Worm (Caenorhabditis elegans) whole organism, early embryonic: Measurements from ENCODE around the gene T16A9.5.

Source experiments
- ceh-36 ChIP-seq: sonication (generic microtip); optimal IDR thresholded peaks from 2 replicates; lab custom pipeline; 2016; ENCODE audit warnings: missing genetic modification characterization, inconsistent platforms, missing compliant biosample characterization
- ets-7 ChIP-seq: sonication (generic microtip); optimal IDR thresholded peaks from 2 replicates; lab custom pipeline; 2016; ENCODE audit warnings: missing genotype, missing genetic modification characterization, missing compliant biosample characterization
- hmbx-1 ChIP-seq: sonication (generic microtip); optimal IDR thresholded peaks from 2 replicates; lab custom pipeline; 2016; ENCODE audit warnings: mild to moderate bottlenecking, missing genetic modification characterization, missing compliant biosample characterization
- sea-1 ChIP-seq: fragments of 200-800 bp; sonication (Bioruptor generic); conservative IDR thresholded peaks from 2 replicates; pipeline ENCODE4 v1.3.6; 2022; ENCODE audit warnings: missing genetic modification characterization, missing compliant biosample characterization
- tra-4 ChIP-seq: sonication (generic microtip); optimal IDR thresholded peaks from 2 replicates; lab custom pipeline; 2017; ENCODE audit warnings: missing genetic modification characterization, missing compliant biosample characterization

DNA sequence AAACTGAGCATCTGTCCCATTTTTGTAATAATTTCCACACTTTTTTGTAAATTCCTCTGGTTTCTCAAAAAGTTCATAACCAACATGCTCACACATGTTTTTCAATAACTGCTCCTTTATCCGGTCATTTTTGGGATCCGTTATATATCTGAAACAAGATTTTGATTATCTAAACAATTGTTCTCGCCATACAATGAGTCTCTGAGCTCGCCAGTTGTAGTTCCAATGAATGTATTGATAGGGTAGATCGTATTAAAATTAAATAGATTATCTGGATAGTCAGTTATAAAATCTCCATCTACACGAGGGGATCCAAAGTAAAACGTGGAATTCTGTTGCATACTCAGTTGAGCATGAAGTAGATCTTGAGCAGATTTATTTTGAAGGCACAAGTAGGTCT is 38.4 kb downstream of the T16A9.5 start:
- no peak for TF ChIP-seq tra-4 (tag; lab: Kevin White, UChicago)
- no peak for TF ChIP-seq ets-7
- TF ChIP-seq ceh-36, result no peak
- no peak for TF ChIP-seq sea-1 (GFP tag; lab: Robert Waterston, UW)
- no peak for TF ChIP-seq hmbx-1 (tag; lab: Kevin White, UChicago)
